Fruit fly (Drosophila melanogaster) whole organism, embryonic: ENCODE measurements around the gene gfzf.

Source experiments
- Ada2b ChIP-seq: fragments of 200-800 bp; sonication (Bioruptor generic); IDR thresholded peaks from 2 replicates; pipeline ENCODE4 v1.3.6; 2022; ENCODE audit warnings: missing biosample characterization, missing genetic modification characterization
- C15 ChIP-seq: fragments of 200-800 bp; sonication (Bioruptor generic); IDR thresholded peaks from 3 replicates; pipeline ENCODE4 v1.3.6; 2022; ENCODE audit warnings: missing biosample characterization, missing genetic modification characterization
- CG10267 ChIP-seq: fragments of 200-800 bp; sonication (Bioruptor generic); optimal IDR thresholded peaks from 2 replicates; lab custom pipeline; 2018; ENCODE audit warnings: missing biosample characterization, mild to moderate bottlenecking, missing genetic modification characterization, moderate library complexity
- CG11085 ChIP-seq: fragments of 200-800 bp; sonication (Bioruptor generic); IDR thresholded peaks from 2 replicates; pipeline ENCODE4 v1.3.6; 2022; ENCODE audit warnings: missing biosample characterization, missing genetic modification characterization
- CG13287 ChIP-seq: fragments of 200-800 bp; sonication (Bioruptor generic); IDR thresholded peaks from 2 replicates; pipeline ENCODE4 v1.3.6; 2022; ENCODE audit warnings: missing biosample characterization, missing genetic modification characterization; ENCODE audit not compliant: partially characterized antibody
- CG13296 ChIP-seq: fragments of 200-800 bp; sonication (Bioruptor generic); optimal IDR thresholded peaks from 3 replicates; lab custom pipeline; 2018; ENCODE audit warnings: missing biosample characterization, mild to moderate bottlenecking, missing genetic modification characterization
- CG14014 ChIP-seq: fragments of 200-800 bp; sonication (Bioruptor generic); IDR thresholded peaks from 2 replicates; pipeline ENCODE4 v1.3.6; 2022; ENCODE audit warnings: missing biosample characterization, missing genetic modification characterization
- CG14710 ChIP-seq: fragments of 200-800 bp; sonication (Bioruptor generic); optimal IDR thresholded peaks from 3 replicates; lab custom pipeline; 2019; ENCODE audit warnings: missing biosample characterization, mild to moderate bottlenecking, missing genetic modification characterization, moderate library complexity
- CG15696 ChIP-seq: fragments of 200-800 bp; sonication (Bioruptor generic); optimal IDR thresholded peaks from 2 replicates; lab custom pipeline; 2019; ENCODE audit warnings: missing biosample characterization, mild to moderate bottlenecking, missing genetic modification characterization, moderate library complexity
- CG16779 ChIP-seq: fragments of 200-800 bp; sonication (Bioruptor generic); IDR thresholded peaks from 2 replicates; pipeline ENCODE4 v1.3.6; 2022; ENCODE audit warnings: missing biosample characterization, missing genetic modification characterization
- CG2116 ChIP-seq: fragments of 200-800 bp; sonication (Bioruptor generic); optimal IDR thresholded peaks from 3 replicates; lab custom pipeline; 2018; ENCODE audit warnings: missing biosample characterization, mild to moderate bottlenecking, missing genetic modification characterization
- CG3163 ChIP-seq: fragments of 200-800 bp; sonication (Bioruptor generic); optimal IDR thresholded peaks from 3 replicates; lab custom pipeline; 2016; ENCODE audit warnings: missing biosample characterization, missing genetic modification characterization
- CG3407 ChIP-seq: fragments of 200-800 bp; sonication (Bioruptor generic); optimal IDR thresholded peaks from 2 replicates; lab custom pipeline; 2018; ENCODE audit warnings: missing biosample characterization, mild to moderate bottlenecking, missing genetic modification characterization
- CG3726 ChIP-seq: fragments of 200-800 bp; sonication (Bioruptor generic); IDR thresholded peaks from 3 replicates; pipeline ENCODE4, ENCODE4 v1.3.6; 2022; ENCODE audit warnings: missing biosample characterization, missing genetic modification characterization
- CG3847 ChIP-seq: fragments of 200-800 bp; sonication (Bioruptor generic); IDR thresholded peaks from 2 replicates; pipeline ENCODE4 v1.3.6; 2022; ENCODE audit warnings: missing biosample characterization, missing genetic modification characterization
- CG4404 ChIP-seq: fragments of 200-800 bp; sonication (Bioruptor generic); IDR thresholded peaks from 2 replicates; pipeline ENCODE4 v1.3.6; 2022; ENCODE audit warnings: missing biosample characterization, missing genetic modification characterization
- CG4730 ChIP-seq: fragments of 200-800 bp; sonication (Bioruptor generic); IDR thresholded peaks from 2 replicates; pipeline ENCODE4 v1.3.6; 2022; ENCODE audit warnings: missing biosample characterization, missing genetic modification characterization
- CG6254 ChIP-seq: fragments of 200-800 bp; sonication (Bioruptor generic); optimal IDR thresholded peaks from 3 replicates; lab custom pipeline; 2017; ENCODE audit warnings: mild to moderate bottlenecking, missing biosample characterization, missing genetic modification reagents, missing genetic modification characterization
- CG7745 ChIP-seq: fragments of 200-800 bp; sonication (Bioruptor generic); optimal IDR thresholded peaks from 2 replicates; lab custom pipeline; 2018; ENCODE audit warnings: missing biosample characterization, mild to moderate bottlenecking, missing genetic modification characterization, moderate library complexity
- CG9727 ChIP-seq: fragments of 200-800 bp; sonication (Bioruptor generic); optimal IDR thresholded peaks from 3 replicates; lab custom pipeline; 2017; ENCODE audit warnings: missing biosample characterization, mild to moderate bottlenecking, missing genetic modification characterization
- Chrac-16 ChIP-seq: fragments of 200-800 bp; sonication (Bioruptor generic); optimal IDR thresholded peaks from 3 replicates; lab custom pipeline; 2016; ENCODE audit warnings: missing biosample characterization, missing genetic modification characterization
- Dek ChIP-seq: fragments of 200-800 bp; sonication (Bioruptor generic); optimal IDR thresholded peaks from 3 replicates; lab custom pipeline; 2019; ENCODE audit warnings: missing biosample characterization, mild to moderate bottlenecking, missing genetic modification characterization, moderate library complexity
- Dfd ChIP-seq, 2 experiments: fragments of >200 bp; optimal IDR thresholded peaks; 2 replicates each; lab custom pipeline; 2017; ENCODE audit warnings: missing biosample characterization in 2 of 2, missing genetic modification characterization in 2 of 2
- Dp ChIP-seq: fragments of 200-800 bp; sonication (Bioruptor generic); optimal IDR thresholded peaks from 2 replicates; lab custom pipeline; 2018; ENCODE audit warnings: missing biosample characterization, mild to moderate bottlenecking, missing genetic modification characterization, moderate library complexity
- Drgx ChIP-seq: fragments of 200-800 bp; sonication (Bioruptor generic); IDR thresholded peaks from 2 replicates; pipeline ENCODE4 v1.3.6; 2022; ENCODE audit warnings: missing biosample characterization, missing genetic modification characterization
- Ets65A ChIP-seq: fragments of 200-800 bp; sonication (Bioruptor generic); peaks from one replicate; lab custom pipeline; 2016; ENCODE audit warnings: missing biosample characterization, missing genetic modification characterization
- Fer2 ChIP-seq: fragments of 200-800 bp; sonication (Bioruptor generic); optimal IDR thresholded peaks from 2 replicates; lab custom pipeline; 2018; ENCODE audit warnings: missing biosample characterization, mild to moderate bottlenecking, missing genetic modification characterization, moderate library complexity
- Kr ChIP-seq: fragments of 200-800 bp; sonication (Bioruptor generic); optimal IDR thresholded peaks from 2 replicates; lab custom pipeline; 2017; ENCODE audit warnings: missing biosample characterization, mild to moderate bottlenecking, missing genetic modification characterization
- MESR4 ChIP-seq: fragments of 200-800 bp; sonication (Bioruptor generic); optimal IDR thresholded peaks from 2 replicates; lab custom pipeline; 2018; ENCODE audit warnings: missing biosample characterization, mild to moderate bottlenecking, missing genetic modification characterization, moderate library complexity
- Mad ChIP-seq: fragments of 200-800 bp; sonication (Bioruptor generic); optimal IDR thresholded peaks from 2 replicates; lab custom pipeline; 2016; ENCODE audit warnings: missing biosample characterization, missing genetic modification characterization
- Med ChIP-seq: fragments of 200-800 bp; sonication (Bioruptor generic); peaks from one replicate; lab custom pipeline; 2016; ENCODE audit warnings: missing biosample characterization, missing genetic modification characterization, mild to moderate bottlenecking, inconsistent platforms, moderate library complexity
- YL-1 ChIP-seq: fragments of 200-800 bp; sonication (Bioruptor generic); optimal IDR thresholded peaks from 3 replicates; lab custom pipeline; 2017; ENCODE audit warnings: missing biosample characterization, mild to moderate bottlenecking, missing genetic modification characterization
- az2 ChIP-seq: fragments of 200-800 bp; sonication (Bioruptor generic); optimal IDR thresholded peaks from 3 replicates; lab custom pipeline; 2016; ENCODE audit warnings: missing biosample characterization, missing genetic modification characterization
- bbx ChIP-seq: fragments of 200-800 bp; sonication (Bioruptor generic); IDR thresholded peaks from 2 replicates; pipeline ENCODE4 v1.3.6; 2022; ENCODE audit warnings: missing biosample characterization, missing genetic modification characterization; ENCODE audit not compliant: partially characterized antibody
- bcd ChIP-seq: fragments of 200-800 bp; sonication (Bioruptor generic); optimal IDR thresholded peaks from 2 replicates; lab custom pipeline; 2017; ENCODE audit warnings: missing biosample characterization, mild to moderate bottlenecking, missing genetic modification characterization
- cas ChIP-seq: fragments of 200-800 bp; sonication (Bioruptor generic); IDR thresholded peaks from 2 replicates; pipeline ENCODE4 v1.3.6; 2022; ENCODE audit warnings: missing biosample characterization, missing genetic modification characterization
- cg ChIP-seq: fragments of 200-800 bp; sonication (Bioruptor generic); optimal IDR thresholded peaks from 3 replicates; lab custom pipeline; 2019; ENCODE audit warnings: missing biosample characterization, mild to moderate bottlenecking, missing genetic modification characterization, moderate library complexity
- chinmo ChIP-seq: fragments of 200-800 bp; sonication (Bioruptor generic); IDR thresholded peaks from 4 replicates; pipeline ENCODE4 v1.3.6; 2022; ENCODE audit warnings: missing biosample characterization, missing genetic modification characterization; ENCODE audit not compliant: partially characterized antibody
- gfzf ChIP-seq: fragments of 200-800 bp; sonication (Bioruptor generic); optimal IDR thresholded peaks from 2 replicates; lab custom pipeline; 2016; ENCODE audit warnings: missing biosample characterization, mild to moderate bottlenecking, missing genetic modification characterization, moderate library complexity
- mam ChIP-seq: fragments of 200-800 bp; sonication (Bioruptor generic); optimal IDR thresholded peaks from 3 replicates; lab custom pipeline; 2016; ENCODE audit warnings: missing biosample characterization, missing genetic modification characterization
- onecut ChIP-seq: fragments of 200-800 bp; sonication (Bioruptor generic); IDR thresholded peaks from 2 replicates; pipeline ENCODE4 v1.3.6; 2022; ENCODE audit warnings: missing biosample characterization, missing genetic modification characterization
- pita ChIP-seq: fragments of 200-800 bp; sonication (Bioruptor generic); optimal IDR thresholded peaks from 2 replicates; lab custom pipeline; 2017; ENCODE audit warnings: missing biosample characterization, mild to moderate bottlenecking, missing genetic modification characterization
- pzg ChIP-seq: fragments of 200-800 bp; sonication (Bioruptor generic); optimal IDR thresholded peaks from 3 replicates; lab custom pipeline; 2018; ENCODE audit warnings: missing biosample characterization, mild to moderate bottlenecking, missing genetic modification characterization, moderate library complexity
- scrt ChIP-seq: fragments of 200-800 bp; sonication (Bioruptor generic); optimal IDR thresholded peaks from 2 replicates; lab custom pipeline; 2018; ENCODE audit warnings: missing biosample characterization, mild to moderate bottlenecking, missing genetic modification characterization, moderate library complexity
- sd ChIP-seq: fragments of 200-800 bp; sonication (Bioruptor generic); optimal IDR thresholded peaks from 3 replicates; lab custom pipeline; 2018; ENCODE audit warnings: missing biosample characterization, mild to moderate bottlenecking, missing genetic modification characterization, moderate library complexity
- sens ChIP-seq: fragments of 200-800 bp; sonication (Bioruptor generic); peaks from one replicate; lab custom pipeline; 2016; ENCODE audit warnings: missing biosample characterization, missing genetic modification characterization
- sima ChIP-seq: fragments of 200-800 bp; sonication (Bioruptor generic); optimal IDR thresholded peaks from 2 replicates; lab custom pipeline; 2016; ENCODE audit warnings: missing biosample characterization, missing genetic modification characterization
- stc ChIP-seq: fragments of 200-800 bp; sonication (Bioruptor generic); IDR thresholded peaks from 2 replicates; pipeline ENCODE4 v1.3.6; 2022; ENCODE audit warnings: missing biosample characterization, missing genetic modification characterization
- tio ChIP-seq: fragments of 200-800 bp; sonication (Bioruptor generic); optimal IDR thresholded peaks from 2 replicates; lab custom pipeline; 2017; ENCODE audit warnings: missing biosample characterization, missing genetic modification characterization, inconsistent platforms
- twi ChIP-seq: fragments of 200-800 bp; optimal IDR thresholded peaks from 2 replicates; lab custom pipeline; 2019; ENCODE audit warnings: missing biosample characterization, mild to moderate bottlenecking, missing genetic modification characterization, moderate library complexity

The gfzf gene

dm6 chr3R:7154586-7155357 is 4.0 kb upstream of the gfzf start, which contains the start of gene MAGE (continued):
- no peak for TF ChIP-seq scrt (GFP tag; lab: Kevin White, UChicago)
- TF ChIP-seq CG4730: no peak
- no peak for TF ChIP-seq CG4404 (GFP tag; lab: Robert Waterston, UW)
- TF ChIP-seq Fer2 (tag; lab: Kevin White, UChicago): no peak
- no peak for TF ChIP-seq sima (GFP tag; lab: Kevin White, UChicago)
- peak; percentile 75; the same call in 1 of the 4 replicates for TF ChIP-seq chinmo (GFP tag; lab: Robert Waterston, UW)
- TF ChIP-seq az2: no peak
- TF ChIP-seq CG14710 (tag; lab: Kevin White, UChicago): peak; percentile 28
- peak; percentile 62 for TF ChIP-seq Ets65A (GFP tag; lab: Kevin White, UChicago)
- no peak for TF ChIP-seq Dfd (GFP tag; optimal IDR thresholded peaks at IDR 0.05; lab: Kevin White, UChicago)
- TF ChIP-seq pzg (GFP tag; lab: Kevin White, UChicago): peak; percentile 51
- TF ChIP-seq CG3847 (GFP tag; lab: Robert Waterston, UW): no peak
- peak; percentile 69 for TF ChIP-seq sens
- peak; percentile 92 for TF ChIP-seq Dp (GFP tag; lab: Kevin White, UChicago)
- no peak for TF ChIP-seq stc (GFP tag; lab: Robert Waterston, UW)
- peak; percentile 34 for TF ChIP-seq CG13287 (GFP tag; lab: Robert Waterston, UW)
- no peak for TF ChIP-seq CG3163
- TF ChIP-seq YL-1 (GFP tag; lab: Kevin White, UChicago): peak; percentile 3
- peak; percentile 86 for TF ChIP-seq sd (tag; lab: Kevin White, UChicago)
- TF ChIP-seq CG15696 (tag; lab: Kevin White, UChicago): no peak
- no peak for TF ChIP-seq bbx
- no peak for TF ChIP-seq Dek (tag; lab: Kevin White, UChicago)
- peak; percentile 96 for TF ChIP-seq CG2116 (GFP tag; lab: Kevin White, UChicago)
- TF ChIP-seq Chrac-16 (GFP tag; lab: Kevin White, UChicago): no peak
- no peak for TF ChIP-seq cas (GFP tag; lab: Robert Waterston, UW)
- no peak for TF ChIP-seq C15 (GFP tag; lab: Robert Waterston, UW)
- TF ChIP-seq pita: no peak
- no peak for TF ChIP-seq CG16779 (GFP tag; lab: Robert Waterston, UW)
- peak; percentile 54 for TF ChIP-seq CG10267
- no peak for TF ChIP-seq tio (GFP tag; lab: Kevin White, UChicago)
- TF ChIP-seq Kr (GFP tag; lab: Kevin White, UChicago): no peak
- TF ChIP-seq CG14014: no peak
- TF ChIP-seq cg (GFP tag; lab: Kevin White, UChicago): no peak
- no peak for TF ChIP-seq CG6254 (GFP tag; lab: Kevin White, UChicago)
- TF ChIP-seq CG3726: 0 out of 3 replicates have a peak, but pooled peaks have one; percentile 27
- no peak for TF ChIP-seq Mad
- no peak for TF ChIP-seq CG13296 (GFP tag; lab: Kevin White, UChicago)
- no peak for TF ChIP-seq mam (GFP tag; lab: Kevin White, UChicago)
- no peak for TF ChIP-seq CG9727 (GFP tag; lab: Kevin White, UChicago)
- no peak for TF ChIP-seq Ada2b
- TF ChIP-seq bcd: no peak
- TF ChIP-seq CG7745 (tag; lab: Kevin White, UChicago): no peak
- TF ChIP-seq CG11085 (GFP tag; lab: Robert Waterston, UW): no peak
- TF ChIP-seq twi (tag; lab: Kevin White, UChicago): peak; percentile 54
- no peak for TF ChIP-seq MESR4 (GFP tag; lab: Kevin White, UChicago)
- TF ChIP-seq gfzf: peak; percentile 53
- no peak for TF ChIP-seq CG3407 (GFP tag; lab: Kevin White, UChicago)
- peak; percentile 66 for TF ChIP-seq Med
- TF ChIP-seq Drgx: no peak
- TF ChIP-seq onecut (GFP tag; lab: Robert Waterston, UW): no peak
